Worm (Caenorhabditis elegans) whole organism, L4/young adult: ENCODE data around the gene spp-3.

Source experiments
- W03F9.2 ChIP-seq: fragments of 150-350 bp; optimal IDR thresholded peaks from 2 replicates; lab custom pipeline; 2014; ENCODE audit warnings: missing biosample characterization, missing genetic modification characterization
- dao-5 ChIP-seq: sonication (generic microtip); optimal IDR thresholded peaks from 2 replicates; lab custom pipeline; 2016; ENCODE audit warnings: missing genotype, missing genetic modification characterization, moderate library complexity, missing compliant biosample characterization
- him-1 ChIP-seq: sonication (generic microtip); optimal IDR thresholded peaks from 2 replicates; lab custom pipeline; 2016; ENCODE audit warnings: missing genotype, missing genetic modification reagents, missing genetic modification characterization, missing compliant biosample characterization

- TF ChIP-seq W03F9.2 (no peak), dao-5 (tag; lab: Kevin White, UChicago) (no peak), him-1 (tag; lab: Kevin White, UChicago) (no peak)
Measured at ce11 chrX:7291810-7292209, 23.3 kb downstream of the spp-3 start, which contains the start of gene lron-7.
